Worm (Caenorhabditis elegans) whole organism, late embryonic: Measurements from ENCODE around the gene pars-1.

Source experiments
- ceh-30 ChIP-seq: fragments of 150-350 bp; optimal IDR thresholded peaks from 2 replicates; lab custom pipeline; 2014; ENCODE audit warnings: missing biosample characterization, missing genetic modification characterization
- syd-9 ChIP-seq: sonication (generic microtip); optimal IDR thresholded peaks from 2 replicates; lab custom pipeline; 2016; ENCODE audit warnings: mild to moderate bottlenecking, missing genetic modification characterization, moderate library complexity, missing compliant biosample characterization

DNA sequence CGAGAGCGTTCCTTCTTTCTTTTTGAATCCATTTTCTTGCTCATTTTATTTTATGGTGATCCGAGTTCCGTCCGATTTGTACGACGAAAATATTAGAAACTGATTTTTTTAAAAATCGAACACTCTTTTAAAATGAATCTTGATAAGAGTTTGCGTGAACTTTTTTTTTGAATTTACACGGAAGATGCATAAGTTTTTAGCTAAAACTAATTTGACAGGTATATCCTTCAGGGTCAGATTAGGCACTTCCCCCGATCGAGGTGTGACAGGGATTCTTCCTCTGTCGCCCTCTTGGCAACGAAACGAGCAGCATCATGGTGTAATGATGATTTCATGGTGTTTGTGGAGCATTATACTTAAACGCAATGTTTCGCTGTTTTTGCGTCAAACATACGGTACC lies 43.5 kb upstream of the pars-1 start, which contains the start of gene F37C12.18:
- TF ChIP-seq ceh-30 (tag; lab: Kevin White, UChicago) (no peak), syd-9 (tag; lab: Kevin White, UChicago) (no peak)
